Worm (Caenorhabditis elegans) whole organism, L4 larva: ENCODE results near the gene ZK1086.3.

ENCODE experiments used
- Y105C5A.15 ChIP-seq: fragments of 200-800 bp; sonication (Bioruptor generic); IDR thresholded peaks from 2 replicates; pipeline ENCODE4 v1.3.6; 2022; ENCODE audit warnings: missing genetic modification characterization, missing compliant biosample characterization
- aly-2 ChIP-seq: sonication (generic microtip); optimal IDR thresholded peaks from 2 replicates; lab custom pipeline; 2018; ENCODE audit warnings: missing biosample characterization, missing genetic modification characterization
- attf-4 ChIP-seq: sonication (generic microtip); optimal IDR thresholded peaks from 3 replicates; lab custom pipeline; 2017; ENCODE audit warnings: missing biosample characterization, missing genetic modification characterization
- ceh-20 ChIP-seq: fragments of 200-800 bp; sonication (Bioruptor generic); IDR thresholded peaks from 2 replicates; pipeline ENCODE4 v1.3.6; 2022; ENCODE audit warnings: missing genetic modification reagents, missing genetic modification characterization, missing compliant biosample characterization
- ceh-44 ChIP-seq: fragments of 200-800 bp; sonication (Bioruptor generic); IDR thresholded peaks from 2 replicates; pipeline ENCODE4 v1.3.6; 2022; ENCODE audit warnings: missing genetic modification reagents, missing genetic modification characterization, missing compliant biosample characterization
- ceh-82 ChIP-seq: sonication (generic microtip); optimal IDR thresholded peaks from 2 replicates; lab custom pipeline; 2017; ENCODE audit warnings: missing biosample characterization, missing genetic modification characterization
- ctbp-1 ChIP-seq: fragments of 200-800 bp; sonication (Bioruptor generic); IDR thresholded peaks from 2 replicates; pipeline ENCODE4 v1.3.6; 2022; ENCODE audit warnings: missing genetic modification reagents, missing genetic modification characterization, missing compliant biosample characterization
- daf-16 ChIP-seq, 3 experiments: sonication (generic microtip); optimal IDR thresholded peaks; 2 replicates each; lab custom pipeline; 2016 to 2017; ENCODE audit warnings: missing genetic modification characterization in 3 of 3, missing genetic modification reagents in 3 of 3, mild to moderate bottlenecking in 2 of 3, missing compliant biosample characterization in 2 of 3, missing biosample characterization in 1 of 3, moderate library complexity in 1 of 3
- daf-8 ChIP-seq: fragments of 200-800 bp; sonication (Bioruptor generic); IDR thresholded peaks from 2 replicates; pipeline ENCODE4 v1.3.6; 2022; ENCODE audit warnings: missing genetic modification characterization, missing compliant biosample characterization
- dmd-6 ChIP-seq: fragments of 200-800 bp; sonication (Bioruptor generic); IDR thresholded peaks from 2 replicates; pipeline ENCODE4 v1.3.6; 2022; ENCODE audit warnings: missing genetic modification reagents, missing genetic modification characterization, missing compliant biosample characterization
- dmd-8 ChIP-seq: fragments of 200-800 bp; sonication (Bioruptor generic); IDR thresholded peaks from 2 replicates; pipeline ENCODE4 v1.3.6; 2022; ENCODE audit warnings: missing genetic modification characterization, missing compliant biosample characterization
- dmd-9 ChIP-seq: fragments of 200-800 bp; sonication (Bioruptor generic); IDR thresholded peaks from 2 replicates; pipeline ENCODE4 v1.3.6; 2022; ENCODE audit warnings: missing genetic modification reagents, missing genetic modification characterization, missing compliant biosample characterization
- dpl-1 ChIP-seq: fragments of 150-350 bp; optimal IDR thresholded peaks from 2 replicates; lab custom pipeline; 2014; ENCODE audit warnings: missing biosample characterization, missing genetic modification reagents, missing genetic modification characterization
- dve-1 ChIP-seq: sonication (generic microtip); optimal IDR thresholded peaks from 2 replicates; lab custom pipeline; 2017; ENCODE audit warnings: antibody characterized with exemption, mild to moderate bottlenecking, missing genetic modification characterization, missing compliant biosample characterization; ENCODE audit not compliant: insufficient read depth
- egl-27 ChIP-seq: sonication (generic microtip); optimal IDR thresholded peaks from 3 replicates; lab custom pipeline; 2017; ENCODE audit warnings: missing biosample characterization, missing genetic modification reagents, missing genetic modification characterization
- hlh-11 ChIP-seq: fragments of 200-800 bp; sonication (Bioruptor generic); optimal IDR thresholded peaks from 2 replicates; lab custom pipeline; 2018; ENCODE audit warnings: mild to moderate bottlenecking, missing genetic modification characterization, missing compliant biosample characterization
- hlh-30 ChIP-seq: sonication (generic microtip); optimal IDR thresholded peaks from 2 replicates; lab custom pipeline; 2017; ENCODE audit warnings: antibody characterized with exemption, mild to moderate bottlenecking, missing genetic modification characterization, missing compliant biosample characterization; ENCODE audit not compliant: insufficient read depth
- hmg-1.1 ChIP-seq: fragments of 200-800 bp; sonication (Bioruptor generic); IDR thresholded peaks from 2 replicates; pipeline ENCODE4 v1.3.6; 2022; ENCODE audit warnings: missing genetic modification reagents, missing genetic modification characterization, missing compliant biosample characterization
- jun-1 ChIP-seq: fragments of 150-350 bp; optimal IDR thresholded peaks from 2 replicates; lab custom pipeline; 2014; ENCODE audit warnings: missing biosample characterization, missing genetic modification reagents, missing genetic modification characterization
- lsy-2 ChIP-seq, 2 experiments: fragments of 150-350 bp in 1 of 2; sonication (generic microtip) in 1 of 2; optimal IDR thresholded peaks; 2 replicates each; lab custom pipeline; 2014 to 2017; ENCODE audit warnings: missing biosample characterization in 2 of 2, missing genetic modification characterization in 2 of 2
- madf-5 ChIP-seq, 2 experiments: fragments of 200-800 bp; sonication (Bioruptor generic); IDR thresholded peaks; 2 replicates each; pipeline ENCODE4 v1.3.6; 2022; ENCODE audit warnings: missing compliant biosample characterization in 2 of 2, missing genetic modification characterization in 2 of 2
- mdt-29 ChIP-seq: fragments of 200-800 bp; sonication (Bioruptor generic); IDR thresholded peaks from 2 replicates; pipeline ENCODE4 v1.3.6; 2022; ENCODE audit warnings: missing genetic modification reagents, missing genetic modification characterization, missing compliant biosample characterization
- mes-2 ChIP-seq: sonication (generic microtip); optimal IDR thresholded peaks from 2 replicates; lab custom pipeline; 2016; ENCODE audit warnings: missing genotype, mild to moderate bottlenecking, missing genetic modification characterization, missing compliant biosample characterization; ENCODE audit not compliant: poor library complexity, severe bottlenecking
- nhr-25 ChIP-seq: sonication (generic microtip); optimal IDR thresholded peaks from 2 replicates; lab custom pipeline; 2017; ENCODE audit warnings: missing genetic modification characterization, mild to moderate bottlenecking, missing compliant biosample characterization, antibody characterized with exemption, moderate library complexity, borderline replicate concordance; ENCODE audit not compliant: insufficient read depth
- nhr-28 ChIP-seq: fragments of 150-350 bp; optimal IDR thresholded peaks from 2 replicates; lab custom pipeline; 2014; ENCODE audit warnings: missing biosample characterization, missing genetic modification characterization
- nhr-48 ChIP-seq: sonication (generic microtip); optimal IDR thresholded peaks from 2 replicates; lab custom pipeline; 2016; ENCODE audit warnings: mild to moderate bottlenecking, missing genetic modification characterization, missing compliant biosample characterization
- nhr-76 ChIP-seq: fragments of 150-350 bp; optimal IDR thresholded peaks from 2 replicates; lab custom pipeline; 2014; ENCODE audit warnings: missing biosample characterization, missing genetic modification characterization
- pha-4 ChIP-seq, 2 experiments: fragments of 150-350 bp in 1 of 2; fragments of 200-800 bp in 1 of 2; sonication (Bioruptor generic) in 1 of 2; IDR thresholded peaks in 1 of 2; optimal IDR thresholded peaks in 1 of 2; 2 replicates each; pipeline versions ENCODE4 v1.3.6 to Lab custom; 2014 to 2022; ENCODE audit warnings: missing genetic modification characterization in 2 of 2, missing genetic modification reagents in 2 of 2, missing biosample characterization in 1 of 2, missing compliant biosample characterization in 1 of 2
- php-3 ChIP-seq: fragments of 200-800 bp; sonication (Bioruptor generic); IDR thresholded peaks from 2 replicates; pipeline ENCODE4 v1.3.6; 2022; ENCODE audit warnings: missing genetic modification reagents, missing genetic modification characterization, missing compliant biosample characterization
- pqm-1 ChIP-seq: sonication (generic microtip); optimal IDR thresholded peaks from 2 replicates; lab custom pipeline; 2017; ENCODE audit warnings: missing biosample characterization, missing genetic modification characterization
- set-16 ChIP-seq: fragments of 200-800 bp; sonication (Bioruptor generic); IDR thresholded peaks from 2 replicates; pipeline ENCODE4 v1.3.6; 2022; ENCODE audit warnings: missing genetic modification reagents, missing genetic modification characterization, missing compliant biosample characterization
- spr-3 ChIP-seq: fragments of 200-800 bp; sonication (Bioruptor generic); optimal IDR thresholded peaks from 2 replicates; lab custom pipeline; 2018; ENCODE audit warnings: mild to moderate bottlenecking, missing genetic modification characterization, missing compliant biosample characterization
- vab-7 ChIP-seq: fragments of 200-800 bp; sonication (Bioruptor generic); IDR thresholded peaks from 2 replicates; pipeline ENCODE4 v1.3.6; 2022; ENCODE audit warnings: missing genetic modification reagents, missing genetic modification characterization, missing compliant biosample characterization
- zfp-2 ChIP-seq: sonication (generic microtip); optimal IDR thresholded peaks from 2 replicates; lab custom pipeline; 2016; ENCODE audit warnings: mild to moderate bottlenecking, missing genetic modification characterization, missing compliant biosample characterization
- zip-2 ChIP-seq: fragments of 150-350 bp; optimal IDR thresholded peaks from 2 replicates; lab custom pipeline; 2014; ENCODE audit warnings: missing biosample characterization, missing genetic modification characterization

Gene ZK1086.3

ce11 chrX:13782074-13782462 lies 8.6 kb upstream of the ZK1086.3 start (continued):
- no peak for TF ChIP-seq dmd-9 (GFP tag; lab: Robert Waterston, UW)

DNA sequence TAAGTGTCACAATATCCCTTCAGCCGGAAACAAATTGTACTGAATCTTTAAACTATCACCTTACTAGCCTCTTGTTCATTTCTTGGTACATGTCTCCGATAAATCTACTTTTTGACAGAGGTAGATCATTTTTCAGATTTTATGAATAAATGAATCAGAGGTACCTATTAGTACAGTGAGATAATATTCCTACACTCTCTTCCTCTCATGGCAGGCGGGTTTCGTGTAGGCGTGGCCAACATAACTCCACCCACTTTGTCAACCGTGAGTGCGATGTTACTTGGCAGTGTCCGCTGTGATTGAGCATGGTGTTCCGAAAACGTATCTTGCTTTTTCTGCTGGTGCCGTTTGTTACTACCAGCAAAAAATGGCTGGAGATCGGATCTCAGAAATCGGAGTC lies 5.4 kb upstream of the ZK1086.3 start, which contains the start of gene F55F3.4:
Gene F55F3.4 (plus strand): TSS at position 301 of the 400 bp plus-strand sequence.
- TF ChIP-seq hmg-1.1 (GFP tag; lab: Robert Waterston, UW) (no peak), php-3 (GFP tag; lab: Robert Waterston, UW) (no peak), spr-3 (GFP tag; lab: Kevin White, UChicago) (no peak)

- TF ChIP-seq mes-2 (no peak), dmd-8 (no peak), daf-8 (GFP tag; lab: Robert Waterston, UW) (no peak), ceh-44 (GFP tag; lab: Robert Waterston, UW) (no peak), pqm-1 (tag; lab: Kevin White, UChicago) (no peak), vab-7 (GFP tag; lab: Robert Waterston, UW) (no peak), ceh-82 (tag; lab: Kevin White, UChicago) (no peak), jun-1 (no peak), attf-4 (tag; lab: Kevin White, UChicago) (no peak), nhr-25 (tag; lab: Kevin White, UChicago) (no peak), aly-2 (tag; lab: Kevin White, UChicago) (no peak), nhr-76 (tag; lab: Kevin White, UChicago) (no peak), zfp-2 (tag; lab: Kevin White, UChicago) (no peak), lsy-2 (tag; optimal IDR thresholded peaks at IDR 0.05; lab: Kevin White, UChicago) (no peak), ctbp-1 (GFP tag; lab: Robert Waterston, UW) (no peak), set-16 (GFP tag; lab: Robert Waterston, UW) (no peak), daf-16 (GFP tag; optimal IDR thresholded peaks at IDR 0.05; lab: Kevin White, UChicago) (no peak), daf-16 (tag; optimal IDR thresholded peaks at IDR 0.05; lab: Kevin White, UChicago) (no peak)
Measured at ce11 chrX:13793525-13793924, 2.9 kb downstream of the ZK1086.3 start, which contains the start of gene ZK1086.2. Gene ZK1086.2 (minus strand): TSS chrX:13793625.

DNA sequence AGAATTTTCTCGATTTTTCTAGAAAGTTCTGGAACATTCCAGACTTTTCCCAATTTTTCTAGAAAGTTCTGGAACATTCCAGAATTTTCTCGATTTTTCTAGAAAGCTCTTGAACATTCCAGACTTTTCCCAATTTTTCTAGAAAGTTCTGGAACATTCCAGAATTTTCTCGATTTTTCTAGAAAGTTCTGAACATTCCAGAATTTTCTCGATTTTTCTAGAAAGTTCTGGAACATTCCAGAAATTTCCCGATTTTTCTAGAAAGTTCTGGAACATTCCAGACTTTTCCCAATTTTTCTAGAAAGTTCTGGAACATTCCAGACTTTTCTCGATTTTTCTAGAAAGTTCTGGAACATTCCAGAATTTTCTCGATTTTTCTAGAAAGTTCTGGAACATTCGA lies 4.7 kb downstream of the ZK1086.3 start:
- 0 out of 4 replicates have a peak, but pooled peaks of 1 of the 2 experiments have one; percentile 12 for TF ChIP-seq madf-5 (GFP tag; IDR thresholded peaks at IDR 0.05; lab: Robert Waterston, UW)
- TF ChIP-seq mdt-29 (GFP tag; lab: Robert Waterston, UW), result peak; percentile 10; the same call in 1 of the 2 replicates

ce11 chrX:13795879-13796278 lies 5.2 kb downstream of the ZK1086.3 start:
- TF ChIP-seq set-16 (GFP tag; lab: Robert Waterston, UW), result peak; percentile 56
- TF ChIP-seq, all 104 proteins: peak for 1; not testable (repeated sequence) for 103

ce11 chrX:13803246-13803645 lies 12.6 kb downstream of the ZK1086.3 start:
- peak; percentile 65 for TF ChIP-seq dve-1
- no peak for TF ChIP-seq Y105C5A.15 (GFP tag; lab: Robert Waterston, UW)
- no peak for TF ChIP-seq aly-2 (tag; lab: Kevin White, UChicago)
- TF ChIP-seq dpl-1 (GFP tag; lab: Kevin White, UChicago), result no peak
- TF ChIP-seq daf-16 (GFP tag; optimal IDR thresholded peaks at IDR 0.05; lab: Kevin White, UChicago), result no peak
- peak; percentile 33 for TF ChIP-seq daf-16 (tag; optimal IDR thresholded peaks at IDR 0.05; lab: Kevin White, UChicago)
- no peak for TF ChIP-seq set-16 (GFP tag; lab: Robert Waterston, UW)
- TF ChIP-seq nhr-28, result peak; percentile 60
- no peak for TF ChIP-seq zip-2 (tag; lab: Kevin White, UChicago)
- TF ChIP-seq ceh-20 (GFP tag; lab: Robert Waterston, UW), result no peak
- TF ChIP-seq ceh-82 (tag; lab: Kevin White, UChicago), result no peak
- peak; percentile 24 for TF ChIP-seq pqm-1 (tag; lab: Kevin White, UChicago)
- TF ChIP-seq hlh-30, result peak; percentile 42
- TF ChIP-seq hlh-11 (tag; lab: Kevin White, UChicago), result peak; percentile 73
- TF ChIP-seq dmd-6 (GFP tag; lab: Robert Waterston, UW), result peak; percentile 59
- TF ChIP-seq nhr-48 (tag; lab: Kevin White, UChicago), result no peak
- no peak for TF ChIP-seq pha-4 (GFP tag; IDR thresholded peaks at IDR 0.05; lab: Robert Waterston, UW)
- TF ChIP-seq pha-4 (tag; optimal IDR thresholded peaks at IDR 0.05; lab: Kevin White, UChicago), result no peak
- no peak for TF ChIP-seq egl-27 (tag; lab: Kevin White, UChicago)
- 0 out of 2 replicates have a peak, but pooled peaks have one; percentile 31 for TF ChIP-seq php-3 (GFP tag; lab: Robert Waterston, UW)
